Fruit fly (Drosophila melanogaster) whole organism, embryonic: ENCODE measurements around the gene CG13033.

ENCODE experiments used
- BEAF-32 ChIP-seq: fragments of 200-800 bp; sonication (Bioruptor generic); optimal IDR thresholded peaks from 3 replicates; lab custom pipeline; 2017; ENCODE audit warnings: missing biosample characterization, missing genetic modification characterization, mild to moderate bottlenecking, moderate library complexity, missing genetic modification reagents
- CG12071 ChIP-seq: fragments of 200-800 bp; sonication (Bioruptor generic); optimal IDR thresholded peaks from 3 replicates; lab custom pipeline; 2018; ENCODE audit warnings: missing biosample characterization, mild to moderate bottlenecking, missing genetic modification characterization
- CG13424 ChIP-seq: fragments of 200-800 bp; sonication (Bioruptor generic); optimal IDR thresholded peaks from 2 replicates; lab custom pipeline; 2019; ENCODE audit warnings: missing biosample characterization, mild to moderate bottlenecking, missing genetic modification characterization, moderate library complexity
- CG14050 ChIP-seq: fragments of 200-800 bp; sonication (Bioruptor generic); IDR thresholded peaks from 3 replicates; pipeline ENCODE4 v1.3.6; 2022; ENCODE audit warnings: missing biosample characterization, missing genetic modification characterization
- CG14441 ChIP-seq: fragments of 200-800 bp; sonication (Bioruptor generic); IDR thresholded peaks from 2 replicates; pipeline ENCODE4 v1.3.6; 2022; ENCODE audit warnings: missing biosample characterization, missing genetic modification characterization
- CG1792 ChIP-seq: fragments of 200-800 bp; sonication (Bioruptor generic); optimal IDR thresholded peaks from 2 replicates; lab custom pipeline; 2016; ENCODE audit warnings: missing biosample characterization, missing genetic modification characterization
- CG18599 ChIP-seq: fragments of 200-800 bp; sonication (Bioruptor generic); optimal IDR thresholded peaks from 3 replicates; lab custom pipeline; 2017; ENCODE audit warnings: missing biosample characterization, missing genetic modification characterization, mild to moderate bottlenecking, moderate library complexity, missing genetic modification reagents
- CG3281 ChIP-seq: fragments of 200-800 bp; sonication (Bioruptor generic); optimal IDR thresholded peaks from 3 replicates; lab custom pipeline; 2017; ENCODE audit warnings: missing biosample characterization, mild to moderate bottlenecking, missing genetic modification characterization
- CG3407 ChIP-seq: fragments of 200-800 bp; sonication (Bioruptor generic); optimal IDR thresholded peaks from 2 replicates; lab custom pipeline; 2018; ENCODE audit warnings: missing biosample characterization, mild to moderate bottlenecking, missing genetic modification characterization
- CG5953 ChIP-seq: fragments of 200-800 bp; sonication (Bioruptor generic); IDR thresholded peaks from 2 replicates; pipeline ENCODE4 v1.3.6; 2022; ENCODE audit warnings: missing biosample characterization, missing genetic modification characterization
- CG7372 ChIP-seq: fragments of 200-800 bp; sonication (Bioruptor generic); IDR thresholded peaks from 2 replicates; pipeline ENCODE4 v1.3.6; 2022; ENCODE audit warnings: missing biosample characterization, missing genetic modification characterization
- CG7556 ChIP-seq: fragments of 200-800 bp; sonication (Bioruptor generic); optimal IDR thresholded peaks from 2 replicates; lab custom pipeline; 2017; ENCODE audit warnings: missing biosample characterization, mild to moderate bottlenecking, missing genetic modification characterization
- CG7839 ChIP-seq: fragments of 200-800 bp; sonication (Bioruptor generic); optimal IDR thresholded peaks from 3 replicates; lab custom pipeline; 2018; ENCODE audit warnings: missing biosample characterization, mild to moderate bottlenecking, missing genetic modification characterization, moderate library complexity
- CG7963 ChIP-seq: fragments of 200-800 bp; sonication (Bioruptor generic); IDR thresholded peaks from 3 replicates; pipeline ENCODE4 v1.3.6; 2022; ENCODE audit warnings: missing biosample characterization, missing genetic modification characterization; ENCODE audit not compliant: partially characterized antibody
- CG9817 ChIP-seq: fragments of 200-800 bp; sonication (Bioruptor generic); optimal IDR thresholded peaks from 2 replicates; lab custom pipeline; 2018; ENCODE audit warnings: missing biosample characterization, mild to moderate bottlenecking, missing genetic modification characterization, moderate library complexity
- Ets97D ChIP-seq: fragments of 200-800 bp; sonication (Bioruptor generic); optimal IDR thresholded peaks from 3 replicates; lab custom pipeline; 2016; ENCODE audit warnings: missing biosample characterization, missing genetic modification characterization
- HLH4C ChIP-seq: fragments of 200-800 bp; sonication (Bioruptor generic); IDR thresholded peaks from 3 replicates; pipeline ENCODE4 v1.3.6; 2022; ENCODE audit warnings: missing biosample characterization, missing genetic modification characterization; ENCODE audit not compliant: partially characterized antibody
- HmgZ ChIP-seq: fragments of 200-800 bp; sonication (Bioruptor generic); optimal IDR thresholded peaks from 2 replicates; lab custom pipeline; 2018; ENCODE audit warnings: missing biosample characterization, mild to moderate bottlenecking, missing genetic modification characterization
- Hmr ChIP-seq: fragments of 200-800 bp; sonication (Bioruptor generic); optimal IDR thresholded peaks from 3 replicates; lab custom pipeline; 2017; ENCODE audit warnings: mild to moderate bottlenecking, missing biosample characterization, missing genetic modification reagents, missing genetic modification characterization
- Hr3 ChIP-seq: fragments of 200-800 bp; sonication (Bioruptor generic); optimal IDR thresholded peaks from 3 replicates; lab custom pipeline; 2016; ENCODE audit warnings: missing biosample characterization, missing genetic modification characterization
- Hr51 ChIP-seq, 2 experiments: fragments of 200-800 bp; sonication (Bioruptor generic); optimal IDR thresholded peaks; 2 replicates in 1 of 2; 3 replicates in 1 of 2; lab custom pipeline; 2016 to 2018; ENCODE audit warnings: missing biosample characterization in 2 of 2, missing genetic modification characterization in 2 of 2, mild to moderate bottlenecking in 1 of 2, moderate library complexity in 1 of 2
- Kr ChIP-seq: fragments of 200-800 bp; sonication (Bioruptor generic); optimal IDR thresholded peaks from 2 replicates; lab custom pipeline; 2017; ENCODE audit warnings: missing biosample characterization, mild to moderate bottlenecking, missing genetic modification characterization
- MESR4 ChIP-seq: fragments of 200-800 bp; sonication (Bioruptor generic); optimal IDR thresholded peaks from 2 replicates; lab custom pipeline; 2018; ENCODE audit warnings: missing biosample characterization, mild to moderate bottlenecking, missing genetic modification characterization, moderate library complexity
- Mes4 ChIP-seq: fragments of 200-800 bp; sonication (Bioruptor generic); optimal IDR thresholded peaks from 2 replicates; lab custom pipeline; 2016; ENCODE audit warnings: missing biosample characterization, missing genetic modification characterization
- Nf-YB ChIP-seq: fragments of 200-800 bp; sonication (Bioruptor generic); optimal IDR thresholded peaks from 3 replicates; lab custom pipeline; 2019; ENCODE audit warnings: missing biosample characterization, mild to moderate bottlenecking, missing genetic modification characterization, moderate library complexity
- Optix ChIP-seq: fragments of 200-800 bp; sonication (Bioruptor generic); IDR thresholded peaks from 3 replicates; pipeline ENCODE4 v1.3.6; 2022; ENCODE audit warnings: missing biosample characterization, missing genetic modification characterization
- Poxn ChIP-seq: fragments of 200-800 bp; sonication (Bioruptor generic); IDR thresholded peaks from 2 replicates; pipeline ENCODE4 v1.3.6; 2022; ENCODE audit warnings: missing biosample characterization, missing genetic modification characterization
- Rfx ChIP-seq: fragments of 200-800 bp; sonication (Bioruptor generic); IDR thresholded peaks from 2 replicates; pipeline ENCODE4 v1.3.6; 2022; ENCODE audit warnings: missing biosample characterization, missing genetic modification characterization
- Sry-δ ChIP-seq: fragments of 200-800 bp; sonication (Bioruptor generic); optimal IDR thresholded peaks from 2 replicates; lab custom pipeline; 2016; ENCODE audit warnings: missing biosample characterization, missing genetic modification characterization
- Taf1 ChIP-seq: fragments of 200-800 bp; sonication (Bioruptor generic); IDR thresholded peaks from 2 replicates; pipeline ENCODE4 v1.3.6; 2022; ENCODE audit warnings: missing biosample characterization, missing genetic modification characterization
- al ChIP-seq: fragments of 200-800 bp; sonication (Bioruptor generic); IDR thresholded peaks from 2 replicates; pipeline ENCODE4 v1.3.6; 2022; ENCODE audit warnings: missing biosample characterization, missing genetic modification characterization
- ara ChIP-seq: fragments of 200-800 bp; sonication (Bioruptor generic); IDR thresholded peaks from 2 replicates; pipeline ENCODE4 v1.3.6; 2022; ENCODE audit warnings: missing biosample characterization, missing genetic modification characterization
- bowl ChIP-seq: fragments of 200-800 bp; sonication (Bioruptor generic); IDR thresholded peaks from 2 replicates; pipeline ENCODE4 v1.3.6; 2022; ENCODE audit warnings: missing biosample characterization, missing genetic modification characterization
- br ChIP-seq: fragments of >200 bp; optimal IDR thresholded peaks from 2 replicates; lab custom pipeline; 2017
- cato ChIP-seq: fragments of 200-800 bp; sonication (Bioruptor generic); optimal IDR thresholded peaks from 2 replicates; lab custom pipeline; 2016; ENCODE audit warnings: missing biosample characterization, missing genetic modification characterization, borderline replicate concordance
- dm ChIP-seq: fragments of 200-800 bp; sonication (Bioruptor generic); optimal IDR thresholded peaks from 3 replicates; lab custom pipeline; 2016; ENCODE audit warnings: missing biosample characterization, missing genetic modification characterization
- gem ChIP-seq: fragments of 200-800 bp; sonication (Bioruptor generic); optimal IDR thresholded peaks from 2 replicates; lab custom pipeline; 2019; ENCODE audit warnings: missing biosample characterization, mild to moderate bottlenecking, missing genetic modification characterization, moderate library complexity
- hbn ChIP-seq: fragments of 200-800 bp; sonication (Bioruptor generic); IDR thresholded peaks from 2 replicates; pipeline ENCODE4 v1.3.6; 2022; ENCODE audit warnings: missing biosample characterization, missing genetic modification characterization; ENCODE audit not compliant: partially characterized antibody
- lab ChIP-seq: fragments of 200-800 bp; sonication (Bioruptor generic); optimal IDR thresholded peaks from 3 replicates; lab custom pipeline; 2017; ENCODE audit warnings: missing biosample characterization, missing genetic modification characterization, mild to moderate bottlenecking, moderate library complexity, missing genetic modification reagents
- nerfin-1 ChIP-seq: fragments of 200-800 bp; sonication (Bioruptor generic); optimal IDR thresholded peaks from 3 replicates; lab custom pipeline; 2019; ENCODE audit warnings: missing biosample characterization, mild to moderate bottlenecking, missing genetic modification characterization, moderate library complexity
- sc ChIP-seq, 3 experiments: fragments of >200 bp in 2 of 3; fragments of 200-800 bp in 1 of 3; sonication (Bioruptor generic) in 1 of 3; optimal IDR thresholded peaks; 2 replicates in 2 of 3; 3 replicates in 1 of 3; lab custom pipeline; 2017; ENCODE audit warnings: mild to moderate bottlenecking in 1 of 3, missing biosample characterization in 1 of 3, missing genetic modification characterization in 1 of 3, missing genetic modification reagents in 1 of 3
- sens ChIP-seq: fragments of 200-800 bp; sonication (Bioruptor generic); peaks from one replicate; lab custom pipeline; 2016; ENCODE audit warnings: missing biosample characterization, missing genetic modification characterization
- slp2 ChIP-seq: fragments of 200-800 bp; sonication (Bioruptor generic); optimal IDR thresholded peaks from 2 replicates; lab custom pipeline; 2016; ENCODE audit warnings: missing biosample characterization, missing genetic modification characterization
- tin ChIP-seq: fragments of 200-800 bp; sonication (Bioruptor generic); optimal IDR thresholded peaks from 3 replicates; lab custom pipeline; 2016; ENCODE audit warnings: missing biosample characterization, missing genetic modification characterization
- trem ChIP-seq: fragments of 200-800 bp; optimal IDR thresholded peaks from 3 replicates; lab custom pipeline; 2019; ENCODE audit warnings: missing biosample characterization, mild to moderate bottlenecking, missing genetic modification characterization, moderate library complexity
- vvl ChIP-seq: fragments of 200-800 bp; sonication (Bioruptor generic); IDR thresholded peaks from 2 replicates; pipeline ENCODE4 v1.3.6; 2022; ENCODE audit warnings: missing biosample characterization, missing genetic modification characterization
- zen2 ChIP-seq: fragments of 200-800 bp; sonication (Bioruptor generic); IDR thresholded peaks from 3 replicates; pipeline ENCODE4 v1.3.6; 2022; ENCODE audit warnings: missing biosample characterization, missing genetic modification characterization; ENCODE audit not compliant: partially characterized antibody
- zf30C ChIP-seq: fragments of 200-800 bp; sonication (Bioruptor generic); optimal IDR thresholded peaks from 3 replicates; lab custom pipeline; 2018; ENCODE audit warnings: missing biosample characterization, mild to moderate bottlenecking, missing genetic modification characterization

CG13033 gene

dm6 chr3L:16582678-16583315 lies 37.4 kb upstream of the CG13033 start, which contains the start of gene Rpn12 (continued):
- peak; percentile 93 for TF ChIP-seq sens (GFP tag; lab: Kevin White, UChicago)
- TF ChIP-seq CG13424 (tag; lab: Kevin White, UChicago) = peak; percentile 61
- peak; percentile 20 for TF ChIP-seq CG3281 (GFP tag; lab: Kevin White, UChicago)
- peak; percentile 25 for TF ChIP-seq zf30C (GFP tag; lab: Kevin White, UChicago)
- TF ChIP-seq br = no peak
- TF ChIP-seq ara = no peak
- TF ChIP-seq CG7839 (tag; lab: Kevin White, UChicago) = peak; percentile 17
- TF ChIP-seq CG14441 (GFP tag; lab: Robert Waterston, UW) = no peak
- 0 out of 2 replicates have a peak, but pooled peaks have one; percentile 25 for TF ChIP-seq Taf1 (GFP tag; lab: Robert Waterston, UW)
- peak; percentile 37 for TF ChIP-seq CG1792 (GFP tag; lab: Kevin White, UChicago)
- TF ChIP-seq CG12071 (GFP tag; lab: Kevin White, UChicago) = no peak
- peak; percentile 68 for TF ChIP-seq vvl
- TF ChIP-seq Nf-YB (GFP tag; lab: Kevin White, UChicago) = no peak
- no peak for TF ChIP-seq CG5953
- peak; percentile 80 for TF ChIP-seq MESR4 (GFP tag; lab: Kevin White, UChicago)
- TF ChIP-seq Sry-δ (GFP tag; lab: Kevin White, UChicago) = peak; percentile 90
- peak; percentile 1 for TF ChIP-seq Ets97D (GFP tag; lab: Kevin White, UChicago)
- peak; percentile 61 for TF ChIP-seq Rfx (GFP tag; lab: Robert Waterston, UW)
- peak; percentile 16 for TF ChIP-seq HmgZ (tag; lab: Kevin White, UChicago)
- TF ChIP-seq tin (GFP tag; lab: Kevin White, UChicago) = peak; percentile 5
- peak; percentile 74; the same call in 2 of the 3 replicates for TF ChIP-seq CG7963 (GFP tag; lab: Robert Waterston, UW)
- no peak for TF ChIP-seq Kr (GFP tag; lab: Kevin White, UChicago)
- TF ChIP-seq CG7372 (GFP tag; lab: Robert Waterston, UW) = 0 out of 2 replicates have a peak, but pooled peaks have one; percentile 20
- peak; percentile 40 for TF ChIP-seq CG9817 (tag; lab: Kevin White, UChicago)
- peak; percentile 29 for TF ChIP-seq nerfin-1 (tag; lab: Kevin White, UChicago)
- no peak for TF ChIP-seq Poxn (GFP tag; lab: Robert Waterston, UW)
- TF ChIP-seq lab (GFP tag; lab: Kevin White, UChicago) = no peak
- no peak for TF ChIP-seq Optix
- TF ChIP-seq CG7556 (GFP tag; lab: Kevin White, UChicago) = peak; percentile 3
- TF ChIP-seq hbn (GFP tag; lab: Robert Waterston, UW) = peak; percentile 82
- peak; percentile 89 for TF ChIP-seq HLH4C (GFP tag; lab: Robert Waterston, UW)
- peak; percentile 15; the same call in 1 of the 2 replicates for TF ChIP-seq al (GFP tag; lab: Robert Waterston, UW)
- peak; percentile 37 for TF ChIP-seq slp2 (GFP tag; lab: Kevin White, UChicago)
- TF ChIP-seq bowl (GFP tag; lab: Robert Waterston, UW) = no peak
- TF ChIP-seq zen2 = peak; percentile 80
- no peak for TF ChIP-seq sc (optimal IDR thresholded peaks at IDR 0.05; lab: Kevin White, UChicago)
- no peak for TF ChIP-seq sc (GFP tag; optimal IDR thresholded peaks at IDR 0.05; lab: Kevin White, UChicago)
- TF ChIP-seq CG3407 (GFP tag; lab: Kevin White, UChicago) = no peak
- peak; percentile 8 for TF ChIP-seq Hmr
- TF ChIP-seq Hr3 = peak; percentile 5
- peak; percentile 64 for TF ChIP-seq trem
- TF ChIP-seq BEAF-32 (GFP tag; lab: Kevin White, UChicago) = peak; percentile 79
- TF ChIP-seq dm (GFP tag; lab: Kevin White, UChicago) = peak; percentile 31
- TF ChIP-seq CG14050 = no peak
- peak; percentile 48 for TF ChIP-seq gem
- TF ChIP-seq CG18599 (GFP tag; lab: Kevin White, UChicago) = peak; percentile 24
- TF ChIP-seq Hr51 (GFP tag; optimal IDR thresholded peaks at IDR 0.05; lab: Kevin White, UChicago) = peak in 1 of 2 experiments; percentile 35
- TF ChIP-seq Mes4 (GFP tag; lab: Kevin White, UChicago) = peak; percentile 7
- TF ChIP-seq cato (GFP tag; lab: Kevin White, UChicago) = no peak
